Worm (Caenorhabditis elegans) whole organism, L2 larva: Measurements from ENCODE around the gene F46C5.4.

Source experiments
- ama-1 ChIP-seq: fragments of 150-350 bp; optimal IDR thresholded peaks from 2 replicates; lab custom pipeline; 2018; ENCODE audit warnings: inconsistent platforms
- egl-27 ChIP-seq: sonication (generic microtip); optimal IDR thresholded peaks from 3 replicates; lab custom pipeline; 2017; ENCODE audit warnings: missing biosample characterization, missing genetic modification reagents, missing genetic modification characterization
- nhr-11 ChIP-seq: fragments of 150-350 bp; optimal IDR thresholded peaks from 2 replicates; lab custom pipeline; 2014; ENCODE audit warnings: missing biosample characterization, missing genetic modification characterization
- nhr-77 ChIP-seq: fragments of 150-350 bp; optimal IDR thresholded peaks from 2 replicates; lab custom pipeline; 2014; ENCODE audit warnings: missing biosample characterization, missing genetic modification characterization
- snpc-4 ChIP-seq: fragments of 150-350 bp; optimal IDR thresholded peaks from 2 replicates; lab custom pipeline; 2014; ENCODE audit warnings: missing biosample characterization, missing genetic modification characterization
- ztf-4 ChIP-seq: fragments of 150-350 bp; optimal IDR thresholded peaks from 2 replicates; lab custom pipeline; 2014; ENCODE audit warnings: missing biosample characterization, missing genetic modification characterization

- TF ChIP-seq snpc-4 (no peak), ztf-4 (tag; lab: Kevin White, UChicago) (no peak), egl-27 (no peak), nhr-11 (tag; lab: Kevin White, UChicago) (no peak), ama-1 (lab: Kevin White, UChicago) (no peak), nhr-77 (tag; lab: Kevin White, UChicago) (no peak)
These were observed 48.5 kb downstream of the F46C5.4 start, which contains the start of the genes T07D4.5 and ddx-19 for ce11 chrII:8884262-8884949.
